Worm (Caenorhabditis elegans): ENCODE results near the gene cnc-3.

ce11 chrV:1410727-1411126, 37.1 kb upstream of the cnc-3 start:
- TF ChIP-seq nhr-76 (tag; optimal IDR thresholded peaks at IDR 0.05) (no peak), unc-39 (tag; optimal IDR thresholded peaks at IDR 0.05) (no peak), snpc-4 (tag; optimal IDR thresholded peaks at IDR 0.05) (no peak), nhr-237 (tag; optimal IDR thresholded peaks at IDR 0.05) (no peak), lin-13 (tag; optimal IDR thresholded peaks at IDR 0.05) (no peak), unc-62 (GFP tag; optimal IDR thresholded peaks at IDR 0.05) (no peak), ztf-11 (tag; optimal IDR thresholded peaks at IDR 0.05) (no peak), unc-120 (tag; optimal IDR thresholded peaks at IDR 0.05; ENCODE audit: poor library complexity, severe bottlenecking) (no peak), elt-3 (tag; optimal IDR thresholded peaks at IDR 0.05) (no peak), nhr-28 (tag; optimal IDR thresholded peaks at IDR 0.05) (no peak)
